Fruit fly (Drosophila melanogaster) whole organism, larva: Measurements from ENCODE around the gene Best1.

Experiments
- noc ChIP-seq: fragments of 200-800 bp; sonication (Bioruptor generic); optimal IDR thresholded peaks from 3 replicates; lab custom pipeline; 2019; ENCODE audit warnings: missing biosample characterization, mild to moderate bottlenecking, missing genetic modification characterization, moderate library complexity

Gene Best1

dm6 chr3R:10170356-10170876, at the start of gene Best1:
Gene Best1 (minus strand): TSS chr3R:10170487.
- peak; percentile 92 for TF ChIP-seq noc (tag; lab: Kevin White, UChicago)

DNA sequence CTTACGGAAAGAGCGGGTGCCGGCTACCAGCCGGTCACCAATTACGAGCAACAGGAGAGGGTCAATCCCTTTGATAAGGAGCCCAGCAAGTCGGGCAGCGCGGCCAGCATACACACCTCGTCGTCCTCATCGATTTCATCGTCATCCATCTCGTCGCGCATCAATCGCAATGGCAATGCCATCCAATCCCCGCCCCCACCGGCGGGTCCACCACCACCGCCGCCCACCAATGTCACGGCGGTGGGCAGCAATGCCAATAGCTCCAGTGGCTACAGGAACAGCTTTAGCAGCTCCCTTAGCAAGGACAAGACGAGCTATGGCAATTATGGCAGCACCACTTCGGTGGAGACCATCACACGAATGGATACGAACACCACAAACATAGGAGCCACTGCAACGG, 47.7 kb upstream of the Best1 start:
- TF ChIP-seq noc (tag; lab: Kevin White, UChicago), result no peak

dm6 chr3R:10213430-10213829, 43.1 kb upstream of the Best1 start:
- TF ChIP-seq noc (tag; lab: Kevin White, UChicago), result no peak

DNA sequence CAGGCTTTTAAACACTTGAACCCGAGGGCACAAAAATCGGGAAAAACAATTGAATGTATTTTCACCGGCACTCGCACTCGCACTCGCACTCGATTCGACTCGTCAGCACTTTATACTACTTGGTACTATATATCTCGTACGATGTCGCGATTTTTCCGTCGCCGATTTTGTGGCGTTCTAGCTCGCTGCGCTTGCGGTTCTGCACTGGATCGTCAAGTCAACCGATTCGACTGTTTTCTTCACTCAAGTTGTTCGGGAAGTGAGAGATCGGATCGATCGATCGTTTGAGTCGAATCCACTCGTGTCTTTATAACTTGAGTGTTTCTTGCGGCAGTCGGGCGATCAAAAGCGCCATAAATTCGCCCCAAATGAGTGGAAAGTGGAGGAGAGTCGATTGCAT, 42.5 kb upstream of the Best1 start, which contains the start of gene Timp:
TSS of gene Timp (minus strand) at position 209 of the 400 bp plus-strand sequence.
- no peak for TF ChIP-seq noc (tag; lab: Kevin White, UChicago)

- no peak for TF ChIP-seq noc (tag; lab: Kevin White, UChicago)
These were observed 36.5 kb upstream of the Best1 start for dm6 chr3R:10206740-10207139.

dm6 chr3R:10203554-10203953, 33.3 kb upstream of the Best1 start:
- TF ChIP-seq noc (tag; lab: Kevin White, UChicago), result no peak

DNA sequence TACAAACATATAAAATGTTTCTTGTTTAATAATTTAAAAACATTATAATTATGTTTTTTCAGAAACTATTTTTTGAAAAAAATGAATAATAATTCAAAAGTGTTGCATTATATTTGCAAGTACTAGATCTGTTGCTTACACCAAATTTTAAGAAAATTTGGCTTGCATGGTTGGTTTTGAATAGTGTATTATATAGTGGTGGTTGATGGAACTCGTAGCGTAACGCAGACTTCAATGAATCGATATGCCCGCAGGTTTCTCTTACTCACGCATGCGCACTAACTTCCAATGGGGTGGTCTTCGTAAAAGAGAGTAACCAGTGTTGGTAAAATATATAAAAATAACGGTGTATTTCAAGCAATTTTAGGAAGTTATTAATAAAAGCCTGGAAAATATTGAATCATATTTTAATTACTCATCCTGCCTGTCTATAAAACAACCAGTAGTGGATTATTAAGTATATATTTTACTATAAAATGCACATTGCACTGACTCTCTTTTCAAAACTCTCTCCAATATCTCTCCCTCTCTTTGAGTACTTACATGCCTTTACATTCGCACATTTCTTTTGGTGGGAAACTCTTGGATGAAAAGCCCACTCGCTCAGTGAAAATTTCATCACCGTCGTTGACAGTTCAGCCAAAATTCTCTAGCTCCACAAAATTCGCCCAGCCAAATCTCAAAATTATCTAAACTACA, 19.9 kb upstream of the Best1 start, which contains the start of gene Syn:
TSS of gene Syn (plus strand) at position 606 of the 699 bp plus-strand sequence.
- no peak for TF ChIP-seq noc (tag; lab: Kevin White, UChicago)

DNA sequence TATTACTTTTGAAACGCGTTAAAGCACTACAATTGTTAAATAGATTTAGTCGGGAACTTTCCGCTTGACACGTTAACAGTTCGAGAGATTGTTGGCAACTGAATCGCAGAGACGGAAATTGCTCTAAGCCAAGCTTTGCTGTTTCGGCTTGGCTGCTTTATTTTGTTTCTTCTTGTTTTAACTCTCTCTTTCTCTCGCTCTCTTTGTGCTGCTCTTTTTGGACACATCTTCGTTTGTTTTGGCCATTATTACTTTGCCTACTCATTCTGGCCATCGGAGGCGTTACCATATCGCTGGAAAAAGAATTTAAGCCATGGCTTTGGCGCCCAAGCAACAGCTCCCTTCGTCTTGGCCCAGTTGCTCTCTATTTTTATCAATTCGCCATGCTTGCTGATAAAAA, 19.2 kb upstream of the Best1 start, which contains the start of gene CG12814:
TSS of gene CG12814 (minus strand) at position 84 of the 400 bp plus-strand sequence.
- no peak for TF ChIP-seq noc (tag; lab: Kevin White, UChicago)

- peak; percentile 3 for TF ChIP-seq noc (tag; lab: Kevin White, UChicago)
These were observed 15.7 kb upstream of the Best1 start for dm6 chr3R:10185986-10186385.

DNA sequence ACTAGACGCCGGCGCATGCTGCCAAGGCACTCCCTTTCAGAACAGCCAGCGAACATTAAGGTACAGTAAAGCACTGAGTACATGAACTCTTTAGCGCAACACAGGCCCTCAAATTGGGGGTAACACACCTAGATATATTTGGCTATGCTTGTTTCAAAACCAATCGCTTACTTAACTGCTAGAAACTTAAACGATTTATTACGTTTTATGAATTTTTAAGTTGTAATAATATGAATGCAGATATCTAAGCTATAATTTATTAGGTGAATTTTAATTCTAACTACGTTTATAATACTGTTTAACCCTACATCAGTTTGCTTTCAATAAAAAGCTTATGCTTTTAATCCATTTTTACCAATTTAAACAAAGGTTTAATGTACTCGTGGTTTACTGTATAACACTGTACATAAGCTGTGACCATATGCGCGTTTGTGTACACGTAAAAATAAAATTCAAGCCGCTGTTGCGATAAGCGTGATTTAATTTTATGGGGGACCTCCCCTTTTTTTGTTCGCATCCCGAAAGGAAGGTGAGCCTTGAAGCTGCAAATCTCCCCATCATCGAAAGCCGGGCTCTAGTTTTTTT, 6.7 kb upstream of the Best1 start:
- TF ChIP-seq noc (tag; lab: Kevin White, UChicago), result no peak

DNA sequence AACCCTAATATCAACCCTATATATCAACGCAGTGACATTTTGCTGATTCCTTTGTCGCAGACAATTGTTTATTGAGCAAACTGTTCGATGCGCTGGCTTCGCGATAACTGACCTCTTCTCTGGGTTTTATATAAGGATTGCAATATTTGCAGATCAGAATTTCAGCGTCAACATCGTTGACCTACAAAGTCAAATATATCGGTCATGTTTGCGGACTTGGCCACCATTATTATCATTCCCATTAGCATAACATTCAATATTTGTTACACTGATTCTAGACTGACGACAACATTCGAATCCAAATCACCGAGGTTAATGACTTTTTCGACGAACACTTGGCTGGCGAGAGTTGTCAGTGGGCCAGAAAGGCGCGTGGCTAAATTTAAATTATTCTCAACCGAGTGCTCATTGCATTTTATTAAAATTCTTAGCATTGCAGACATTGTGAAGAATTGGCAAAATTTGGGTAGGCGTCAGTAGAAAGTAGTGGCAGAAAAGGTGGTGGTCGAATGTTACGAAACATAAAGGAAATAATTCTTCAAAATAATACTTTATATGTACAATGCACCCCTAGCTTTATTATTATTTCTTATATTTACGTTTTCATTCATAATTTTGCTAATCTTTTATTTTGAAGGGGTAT, 1.0 kb downstream of the Best1 start:
- no peak for TF ChIP-seq noc (tag; lab: Kevin White, UChicago)

DNA sequence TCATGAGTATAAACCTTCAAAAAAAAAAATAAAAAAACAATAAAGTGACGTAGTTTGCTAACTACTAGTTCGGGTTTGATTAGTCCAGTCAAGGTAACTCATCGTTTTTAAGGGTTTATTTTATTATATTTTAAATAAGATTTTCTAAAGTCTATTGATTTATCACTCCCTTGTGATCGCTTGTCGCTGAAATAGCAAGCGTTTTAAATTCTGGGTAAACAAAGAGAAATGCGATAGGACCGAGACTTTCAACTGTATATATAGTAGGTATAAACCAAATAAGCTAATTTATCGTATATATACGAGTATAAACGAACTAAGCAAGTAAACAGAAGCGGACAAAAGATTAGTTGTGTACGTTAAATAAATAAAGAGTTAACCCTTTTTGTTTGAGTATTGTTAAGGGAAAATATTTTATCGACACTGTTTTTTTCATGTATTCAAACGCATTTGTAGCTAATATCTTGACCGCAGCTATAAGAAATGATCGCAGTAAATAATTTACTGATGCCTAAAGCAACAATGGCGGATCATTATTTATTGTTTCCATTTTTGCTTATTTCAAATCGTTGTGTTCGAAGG, 1.7 kb downstream of the Best1 start:
- no peak for TF ChIP-seq noc (tag; lab: Kevin White, UChicago)

DNA sequence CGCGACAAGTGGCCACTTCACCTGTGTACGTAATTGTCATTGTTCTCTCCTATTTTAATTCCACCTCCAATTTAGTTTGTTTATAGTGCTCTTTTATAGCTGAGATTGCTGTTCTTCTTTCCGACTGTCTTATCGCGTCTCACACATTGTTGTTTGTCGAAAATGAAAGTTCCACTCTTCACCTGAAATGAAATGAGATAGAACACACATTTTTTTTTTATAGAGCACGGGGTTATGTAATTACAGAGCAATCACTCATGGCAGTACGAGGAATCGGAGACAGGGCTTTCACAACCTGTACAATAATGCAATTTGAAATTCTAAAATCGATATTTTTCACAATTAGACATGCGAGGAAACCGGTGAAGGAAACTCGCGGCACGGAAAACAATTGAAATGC, 3.0 kb downstream of the Best1 start:
- no peak for TF ChIP-seq noc (tag; lab: Kevin White, UChicago)

DNA sequence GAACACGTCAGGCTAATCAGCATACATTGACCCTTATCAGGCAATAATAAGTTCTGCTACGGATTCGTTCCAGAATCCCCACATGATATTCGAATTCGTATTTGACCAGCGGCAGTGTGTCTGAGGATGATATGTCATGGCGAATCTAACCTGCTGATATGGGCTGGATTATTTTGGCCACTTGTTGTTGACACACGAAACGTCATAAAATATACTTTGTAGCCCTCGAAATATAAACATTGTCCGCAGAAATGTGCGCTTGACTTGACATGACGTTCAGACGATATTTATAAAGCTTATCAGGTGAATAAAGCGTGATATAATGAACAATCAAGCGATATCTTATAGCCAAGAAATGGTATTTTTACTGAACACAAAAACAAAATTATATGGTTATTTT, 4.0 kb downstream of the Best1 start:
- peak; percentile 74 for TF ChIP-seq noc (tag; lab: Kevin White, UChicago)

dm6 chr3R:10161163-10161562, 9.1 kb downstream of the Best1 start, which contains the start of gene CG6254:
Gene CG6254 (minus strand): TSS chr3R:10161331.
- TF ChIP-seq noc (tag; lab: Kevin White, UChicago), result no peak
